Fruit fly (Drosophila melanogaster) Kc167 (cell line): Measurements from ENCODE around the gene ATPsynE.

Experiments used
- Myc ChIP-seq: fragments of >200 bp; optimal IDR thresholded peaks from 2 replicates; lab custom pipeline; 2017; ENCODE audit warnings: missing external identifiers
- h ChIP-seq: fragments of >200 bp; optimal IDR thresholded peaks from 3 replicates; lab custom pipeline; 2018; ENCODE audit warnings: missing external identifiers
- psq ChIP-seq: fragments of >200 bp; optimal IDR thresholded peaks from 2 replicates; lab custom pipeline; 2017; ENCODE audit warnings: missing external identifiers
- ttk ChIP-seq: sonication (Bioruptor generic); optimal IDR thresholded peaks from 2 replicates; lab custom pipeline; 2017; ENCODE audit warnings: missing external identifiers

- TF ChIP-seq Myc (lab: Kevin White, UChicago) (no peak), h (lab: Kevin White, UChicago) (no peak), psq (lab: Kevin White, UChicago) (no peak), ttk (no peak)
Measured at dm6 chr3R:14351418-14351817, 24.7 kb downstream of the ATPsynE start.
